Fruit fly (Drosophila melanogaster): ENCODE results near the gene RabX5.
A peak's percentile ranks its signal among the peaks of the same experiment; 100 is the strongest.

RabX5 gene

DNA sequence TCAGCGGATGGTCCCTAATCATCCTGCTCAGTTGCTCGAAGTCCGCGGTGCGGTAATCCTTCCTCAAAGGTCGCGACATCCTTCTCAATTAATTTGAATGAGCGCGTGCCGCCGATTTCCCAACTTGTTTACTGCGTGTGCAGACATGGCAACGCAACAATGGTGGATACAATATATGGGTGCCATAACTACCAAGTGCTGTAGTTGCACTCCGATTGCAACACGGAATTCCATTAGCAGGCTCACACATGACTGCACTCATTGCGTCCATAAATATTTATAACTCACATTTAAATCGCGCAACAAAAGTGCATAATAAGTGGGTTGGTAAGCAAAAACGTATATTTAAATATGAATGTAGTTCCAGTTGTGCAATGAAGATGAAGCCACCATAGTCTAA, 2.7 kb upstream of the RabX5 start, which contains the start of gene CG13930:
Gene CG13930, minus strand, starts transcription at position 101 of the 400 bp plus-strand sequence.
- no peak for TF ChIP-seq Snoo (tag; optimal IDR thresholded peaks at IDR 0.05)
- TF ChIP-seq CG10348 (GFP tag; IDR thresholded peaks at IDR 0.05) = no peak
- TF ChIP-seq Pif1B (GFP tag; optimal IDR thresholded peaks at IDR 0.05) = no peak
- TF ChIP-seq CG8301 (tag; optimal IDR thresholded peaks at IDR 0.05) = no peak
- TF ChIP-seq EcR (GFP tag; optimal IDR thresholded peaks at IDR 0.05) = no peak
- TF ChIP-seq CG4496 (GFP tag; IDR thresholded peaks at IDR 0.05) = no peak
- no peak for TF ChIP-seq CG8159 (tag; optimal IDR thresholded peaks at IDR 0.05)
- TF ChIP-seq fd96Ca (GFP tag; IDR thresholded peaks at IDR 0.05) = no peak
- TF ChIP-seq D1 (tag; optimal IDR thresholded peaks at IDR 0.05) = no peak
- TF ChIP-seq CG15710 (tag; optimal IDR thresholded peaks at IDR 0.05) = no peak
- no peak for TF ChIP-seq CG13204 (GFP tag; optimal IDR thresholded peaks at IDR 0.05)
- TF ChIP-seq CG34367 (tag; optimal IDR thresholded peaks at IDR 0.05) = no peak
- no peak for TF ChIP-seq CG12605 (GFP tag; IDR thresholded peaks at IDR 0.05)
- TF ChIP-seq CG32121 (GFP tag; IDR thresholded peaks at IDR 0.05) = no peak
- TF ChIP-seq rn (GFP tag; IDR thresholded peaks at IDR 0.05) = no peak
- no peak for TF ChIP-seq CG14655 (GFP tag; optimal IDR thresholded peaks at IDR 0.05)
- TF ChIP-seq CG9948 (tag; optimal IDR thresholded peaks at IDR 0.05) = no peak
- TF ChIP-seq gl (tag; optimal IDR thresholded peaks at IDR 0.05) = no peak
- no peak for TF ChIP-seq CG17806 (tag; optimal IDR thresholded peaks at IDR 0.05)
- no peak for TF ChIP-seq Ets98B (GFP tag; IDR thresholded peaks at IDR 0.05)

- TF ChIP-seq CG17806 (tag; optimal IDR thresholded peaks at IDR 0.05) (peak; percentile 47), Snoo (tag; optimal IDR thresholded peaks at IDR 0.05) (peak; percentile 92), CG12605 (GFP tag; IDR thresholded peaks at IDR 0.05) (peak; percentile 46; the same call in 1 of the 2 replicates), CG4496 (GFP tag; IDR thresholded peaks at IDR 0.05) (peak; percentile 92), CG14655 (GFP tag; optimal IDR thresholded peaks at IDR 0.05) (no peak), EcR (GFP tag; optimal IDR thresholded peaks at IDR 0.05) (no peak), Ets98B (GFP tag; IDR thresholded peaks at IDR 0.05) (peak; percentile 74), CG8301 (tag; optimal IDR thresholded peaks at IDR 0.05) (no peak), D1 (tag; optimal IDR thresholded peaks at IDR 0.05) (no peak), rn (GFP tag; IDR thresholded peaks at IDR 0.05) (peak; percentile 81), CG10348 (GFP tag; IDR thresholded peaks at IDR 0.05) (no peak), gl (tag; optimal IDR thresholded peaks at IDR 0.05) (peak; percentile 29), fd96Ca (GFP tag; IDR thresholded peaks at IDR 0.05) (peak; percentile 85), CG13204 (GFP tag; optimal IDR thresholded peaks at IDR 0.05) (peak; percentile 40), CG32121 (GFP tag; IDR thresholded peaks at IDR 0.05) (peak; percentile 68), CG8159 (tag; optimal IDR thresholded peaks at IDR 0.05) (peak; percentile 61), CG9948 (tag; optimal IDR thresholded peaks at IDR 0.05) (peak; percentile 40), CG15710 (tag; optimal IDR thresholded peaks at IDR 0.05) (peak; percentile 63), Pif1A (GFP tag; optimal IDR thresholded peaks at IDR 0.05) (no peak), Pif1B (GFP tag; optimal IDR thresholded peaks at IDR 0.05) (no peak), CG34367 (tag; optimal IDR thresholded peaks at IDR 0.05) (peak; percentile 75)
Measured at dm6 chr3L:1668504-1668903, 1.4 kb downstream of the RabX5 start, which contains the start of gene RpL23A. Gene RpL23A (minus strand): TSS chr3L:1668654.

DNA sequence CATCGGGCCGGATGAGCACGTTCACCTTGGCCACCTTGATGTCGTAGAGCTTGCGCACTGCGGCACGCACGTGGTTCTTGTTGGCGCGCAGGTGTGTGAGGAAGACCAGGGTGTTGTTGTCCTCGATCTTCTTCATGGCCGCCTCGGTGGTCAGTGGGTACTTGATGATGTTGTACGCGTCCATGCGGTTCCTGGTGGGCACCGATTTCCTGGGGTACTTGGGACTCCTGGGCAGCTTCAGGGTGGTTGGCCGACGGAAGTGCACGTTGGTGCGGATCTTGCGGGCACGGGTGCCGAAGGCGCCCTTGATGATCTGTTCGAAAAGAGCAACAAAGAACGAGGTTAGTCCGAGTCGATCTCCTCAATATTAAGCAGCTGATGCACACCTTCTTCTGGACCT, 2.5 kb downstream of the RabX5 start:
- TF ChIP-seq CG34367 (tag; optimal IDR thresholded peaks at IDR 0.05) = no peak
- no peak for TF ChIP-seq CG9948 (tag; optimal IDR thresholded peaks at IDR 0.05)
- TF ChIP-seq CG12605 (GFP tag; IDR thresholded peaks at IDR 0.05) = no peak
- no peak for TF ChIP-seq Snoo (tag; optimal IDR thresholded peaks at IDR 0.05)
- no peak for TF ChIP-seq CG8159 (tag; optimal IDR thresholded peaks at IDR 0.05)
- no peak for TF ChIP-seq Ets98B (GFP tag; IDR thresholded peaks at IDR 0.05)
- no peak for TF ChIP-seq CG32121 (GFP tag; IDR thresholded peaks at IDR 0.05)
- no peak for TF ChIP-seq gl (tag; optimal IDR thresholded peaks at IDR 0.05)
- no peak for TF ChIP-seq fd96Ca (GFP tag; IDR thresholded peaks at IDR 0.05)
- no peak for TF ChIP-seq Pif1B (GFP tag; optimal IDR thresholded peaks at IDR 0.05)
- TF ChIP-seq CG4496 (GFP tag; IDR thresholded peaks at IDR 0.05) = no peak
- TF ChIP-seq CG13204 (GFP tag; optimal IDR thresholded peaks at IDR 0.05) = no peak
- TF ChIP-seq D1 (tag; optimal IDR thresholded peaks at IDR 0.05) = no peak
- no peak for TF ChIP-seq EcR (GFP tag; optimal IDR thresholded peaks at IDR 0.05)
- TF ChIP-seq CG17806 (tag; optimal IDR thresholded peaks at IDR 0.05) = no peak
- TF ChIP-seq CG15710 (tag; optimal IDR thresholded peaks at IDR 0.05) = no peak
- TF ChIP-seq rn (GFP tag; IDR thresholded peaks at IDR 0.05) = no peak

DNA sequence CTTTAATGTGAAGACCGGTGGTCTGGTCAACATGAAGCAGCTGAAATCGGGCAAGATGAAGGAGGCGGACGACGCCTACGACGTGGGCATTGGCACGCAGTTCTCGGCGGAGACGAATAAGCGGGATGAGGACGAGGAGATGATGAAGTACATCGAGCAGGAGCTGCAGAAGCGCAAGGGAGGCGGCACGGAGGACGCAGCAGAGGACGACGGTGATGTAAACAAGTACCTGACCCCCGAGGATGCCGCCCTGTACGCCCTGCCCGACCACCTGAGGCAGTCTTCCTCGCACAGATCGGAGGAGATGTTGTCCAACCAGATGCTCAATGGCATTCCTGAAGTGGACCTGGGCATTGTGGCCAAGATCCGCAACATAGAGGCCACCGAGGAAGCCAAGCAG, 4.4 kb downstream of the RabX5 start:
- no peak for TF ChIP-seq CG8159 (tag; optimal IDR thresholded peaks at IDR 0.05)
- TF ChIP-seq CG10348 (GFP tag; IDR thresholded peaks at IDR 0.05) = no peak
- TF ChIP-seq rn (GFP tag; IDR thresholded peaks at IDR 0.05) = no peak
- no peak for TF ChIP-seq gl (tag; optimal IDR thresholded peaks at IDR 0.05)
- TF ChIP-seq CG17806 (tag; optimal IDR thresholded peaks at IDR 0.05) = no peak
- no peak for TF ChIP-seq CG4496 (GFP tag; IDR thresholded peaks at IDR 0.05)
- TF ChIP-seq CG13204 (GFP tag; optimal IDR thresholded peaks at IDR 0.05) = no peak
- no peak for TF ChIP-seq CG14655 (GFP tag; optimal IDR thresholded peaks at IDR 0.05)
- no peak for TF ChIP-seq Snoo (tag; optimal IDR thresholded peaks at IDR 0.05)
- no peak for TF ChIP-seq fd96Ca (GFP tag; IDR thresholded peaks at IDR 0.05)
- no peak for TF ChIP-seq CG34367 (tag; optimal IDR thresholded peaks at IDR 0.05)
- no peak for TF ChIP-seq CG12605 (GFP tag; IDR thresholded peaks at IDR 0.05)
- TF ChIP-seq CG32121 (GFP tag; IDR thresholded peaks at IDR 0.05) = no peak
- TF ChIP-seq Ets98B (GFP tag; IDR thresholded peaks at IDR 0.05) = no peak
- no peak for TF ChIP-seq Pif1A (GFP tag; optimal IDR thresholded peaks at IDR 0.05)
- TF ChIP-seq CG15710 (tag; optimal IDR thresholded peaks at IDR 0.05) = no peak
- no peak for TF ChIP-seq EcR (GFP tag; optimal IDR thresholded peaks at IDR 0.05)

- no peak for TF ChIP-seq CG9948 (tag; optimal IDR thresholded peaks at IDR 0.05)
- TF ChIP-seq CG4496 (GFP tag; IDR thresholded peaks at IDR 0.05) = no peak
- no peak for TF ChIP-seq CG17806 (tag; optimal IDR thresholded peaks at IDR 0.05)
- TF ChIP-seq CG10348 (GFP tag; IDR thresholded peaks at IDR 0.05) = no peak
- TF ChIP-seq CG32121 (GFP tag; IDR thresholded peaks at IDR 0.05) = no peak
- no peak for TF ChIP-seq gl (tag; optimal IDR thresholded peaks at IDR 0.05)
- TF ChIP-seq Pif1B (GFP tag; optimal IDR thresholded peaks at IDR 0.05) = no peak
- TF ChIP-seq EcR (GFP tag; optimal IDR thresholded peaks at IDR 0.05) = no peak
- no peak for TF ChIP-seq CG15710 (tag; optimal IDR thresholded peaks at IDR 0.05)
- no peak for TF ChIP-seq CG13204 (GFP tag; optimal IDR thresholded peaks at IDR 0.05)
- no peak for TF ChIP-seq Ets98B (GFP tag; IDR thresholded peaks at IDR 0.05)
- TF ChIP-seq D1 (tag; optimal IDR thresholded peaks at IDR 0.05) = no peak
- no peak for TF ChIP-seq CG34367 (tag; optimal IDR thresholded peaks at IDR 0.05)
- no peak for TF ChIP-seq CG8301 (tag; optimal IDR thresholded peaks at IDR 0.05)
- TF ChIP-seq rn (GFP tag; IDR thresholded peaks at IDR 0.05) = no peak
- no peak for TF ChIP-seq CG12605 (GFP tag; IDR thresholded peaks at IDR 0.05)
- no peak for TF ChIP-seq CG8159 (tag; optimal IDR thresholded peaks at IDR 0.05)
- TF ChIP-seq CG14655 (GFP tag; optimal IDR thresholded peaks at IDR 0.05) = no peak
- TF ChIP-seq Snoo (tag; optimal IDR thresholded peaks at IDR 0.05) = no peak
- TF ChIP-seq fd96Ca (GFP tag; IDR thresholded peaks at IDR 0.05) = no peak
Measured at dm6 chr3L:1664876-1665275, 5.0 kb downstream of the RabX5 start, which contains the start of the genes Srrm234 and CG7974. Gene Srrm234 (minus strand): TSS chr3L:1665064. Gene CG7974 (plus strand): TSS chr3L:1665138.

Data from whole organism, pupa.